Fruit fly (Drosophila melanogaster): Measurements from ENCODE around the gene CG42717.

DNA sequence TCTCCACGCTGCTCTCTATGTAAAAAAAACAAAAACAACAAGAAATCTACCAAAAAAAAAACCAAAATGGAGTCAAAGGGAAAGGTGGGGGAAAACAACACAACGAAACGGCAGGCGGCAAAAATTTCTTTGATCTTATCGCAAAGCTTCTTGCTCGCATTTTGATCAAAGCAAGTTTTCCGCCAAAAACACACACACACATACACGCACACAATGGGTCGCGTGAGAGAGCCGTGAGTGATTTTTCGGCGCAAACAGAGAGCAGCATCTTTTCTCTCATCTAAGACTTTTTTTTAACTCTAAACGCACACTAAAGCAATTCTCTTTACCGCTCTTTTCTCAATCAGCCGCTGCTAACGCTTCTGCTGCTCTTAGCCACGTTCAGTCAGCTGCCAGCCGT is 4.1 kb downstream of the CG42717 start:
- TF ChIP-seq h (optimal IDR thresholded peaks at IDR 0.05) (no peak), ttk (optimal IDR thresholded peaks at IDR 0.05) (no peak), Sin3A (optimal IDR thresholded peaks at IDR 0.05) (no peak), Myc (optimal IDR thresholded peaks at IDR 0.05) (no peak)
